Fruit fly (Drosophila melanogaster): ENCODE measurements around the gene CG4907.

Gene CG4907

dm6 chr3R:22663115-22663514 is 47.4 kb downstream of the CG4907 start (continued):
- TF ChIP-seq Nf-YA (GFP tag; IDR thresholded peaks at IDR 0.05), result 0 out of 2 replicates have a peak, but pooled peaks have one; percentile 27
- TF ChIP-seq br (optimal IDR thresholded peaks at IDR 0.05), result no peak
- TF ChIP-seq abd-A (tag; optimal IDR thresholded peaks at IDR 0.05), result peak; percentile 58
- TF ChIP-seq sens-2 (GFP tag; IDR thresholded peaks at IDR 0.05), result peak; percentile 62
- TF ChIP-seq CG4424 (GFP tag; optimal IDR thresholded peaks at IDR 0.05), result peak; percentile 27
- peak; percentile 41; the same call in 2 of the 3 replicates for TF ChIP-seq B-H1 (GFP tag; IDR thresholded peaks at IDR 0.05)
- TF ChIP-seq prd (optimal IDR thresholded peaks at IDR 0.05), result no peak
- peak; percentile 73 for TF ChIP-seq prd (GFP tag; IDR thresholded peaks at IDR 0.05)
- 0 out of 2 replicates have a peak, but pooled peaks have one; percentile 39 for TF ChIP-seq Lim3 (GFP tag; IDR thresholded peaks at IDR 0.05)
- TF ChIP-seq Pdp1 (GFP tag; optimal IDR thresholded peaks at IDR 0.05), result peak in 1 of 2 experiments; percentile 22
- peak; percentile 57 for TF ChIP-seq CG12219 (GFP tag; optimal IDR thresholded peaks at IDR 0.05)
- TF ChIP-seq Atf6 (GFP tag; IDR thresholded peaks at IDR 0.05), result peak; percentile 85
- no peak for TF ChIP-seq CG8765 (GFP tag; IDR thresholded peaks at IDR 0.05)
- no peak for TF ChIP-seq CG6765 (GFP tag; optimal IDR thresholded peaks at IDR 0.05)
- TF ChIP-seq CG8359 (GFP tag; optimal IDR thresholded peaks at IDR 0.05; ENCODE audit: borderline replicate concordance), result peak; percentile 1
- no peak for TF ChIP-seq HLHmδ (GFP tag; optimal IDR thresholded peaks at IDR 0.05)
- peak; percentile 40 for TF ChIP-seq cato (GFP tag; optimal IDR thresholded peaks at IDR 0.05; ENCODE audit: borderline replicate concordance)
- TF ChIP-seq CG10366 (GFP tag; IDR thresholded peaks at IDR 0.05), result peak; percentile 78
- TF ChIP-seq CrebB (tag; optimal IDR thresholded peaks at IDR 0.05), result peak; percentile 60
- TF ChIP-seq CG34376 (GFP tag; optimal IDR thresholded peaks at IDR 0.05), result no peak
- peak; percentile 14 for TF ChIP-seq Six4 (GFP tag; optimal IDR thresholded peaks at IDR 0.05)
- peak; percentile 84; the same call in 1 of the 2 replicates for TF ChIP-seq CG14014 (GFP tag; IDR thresholded peaks at IDR 0.05)
- peak; percentile 31; the same call in 1 of the 3 replicates for TF ChIP-seq Mrtf (GFP tag; IDR thresholded peaks at IDR 0.05)
- peak; percentile 89 for TF ChIP-seq Med (GFP tag)
- TF ChIP-seq ssp (GFP tag; IDR thresholded peaks at IDR 0.05), result peak; percentile 39
- TF ChIP-seq row (GFP tag; IDR thresholded peaks at IDR 0.05), result peak; percentile 85
- TF ChIP-seq ac (GFP tag; optimal IDR thresholded peaks at IDR 0.05), result no peak
- TF ChIP-seq Oli (tag; optimal IDR thresholded peaks at IDR 0.05), result peak; percentile 73
- TF ChIP-seq CG11723 (GFP tag; optimal IDR thresholded peaks at IDR 0.05), result no peak
- no peak for TF ChIP-seq pb (GFP tag; optimal IDR thresholded peaks at IDR 0.05)
- peak; percentile 70 for TF ChIP-seq Hr3 (GFP tag; optimal IDR thresholded peaks at IDR 0.05)
- no peak for TF ChIP-seq Dip2 (GFP tag; IDR thresholded peaks at IDR 0.05)
- peak; percentile 44 for TF ChIP-seq Abd-B (GFP tag; optimal IDR thresholded peaks at IDR 0.05)
- TF ChIP-seq CG4820 (GFP tag; optimal IDR thresholded peaks at IDR 0.05), result peak; percentile 60
- TF ChIP-seq B-H2 (GFP tag; optimal IDR thresholded peaks at IDR 0.05), result no peak
- no peak for TF ChIP-seq ftz-f1 (GFP tag; optimal IDR thresholded peaks at IDR 0.05)
- TF ChIP-seq vnd (GFP tag; IDR thresholded peaks at IDR 0.05; ENCODE audit: partially characterized antibody), result no peak
- TF ChIP-seq crc (GFP tag; optimal IDR thresholded peaks at IDR 0.05), result peak; percentile 1
- peak; percentile 60 for TF ChIP-seq Meics (GFP tag; optimal IDR thresholded peaks at IDR 0.05)
- no peak for TF ChIP-seq CG13287 (GFP tag; IDR thresholded peaks at IDR 0.05; ENCODE audit: partially characterized antibody)
- peak; percentile 57 for TF ChIP-seq CHES-1-like (GFP tag; optimal IDR thresholded peaks at IDR 0.05)
- TF ChIP-seq Rfx (GFP tag; IDR thresholded peaks at IDR 0.05), result peak; percentile 59
- TF ChIP-seq bab2 (GFP tag; optimal IDR thresholded peaks at IDR 0.05), result peak; percentile 46
- TF ChIP-seq chinmo (GFP tag; IDR thresholded peaks at IDR 0.05; ENCODE audit: partially characterized antibody), result no peak
- TF ChIP-seq corto (GFP tag; optimal IDR thresholded peaks at IDR 0.05), result no peak
- peak; percentile 40; the same call in 1 of the 2 replicates for TF ChIP-seq CG14441 (GFP tag; IDR thresholded peaks at IDR 0.05)
- TF ChIP-seq CG3065 (GFP tag; optimal IDR thresholded peaks at IDR 0.05), result no peak
- no peak for TF ChIP-seq CG10565 (GFP tag; optimal IDR thresholded peaks at IDR 0.05)
- no peak for TF ChIP-seq CG8944 (GFP tag; optimal IDR thresholded peaks at IDR 0.05)
- peak; percentile 93 for TF ChIP-seq Ets65A (GFP tag)
- TF ChIP-seq HLH3B (GFP tag; IDR thresholded peaks at IDR 0.05), result peak; percentile 60; the same call in 1 of the 2 replicates
- TF ChIP-seq CG15269 (tag; optimal IDR thresholded peaks at IDR 0.05), result peak; percentile 75

Data from whole organism, embryonic.